Worm (Caenorhabditis elegans) whole organism, L3 larva: ENCODE data around the gene C04B4.1.

Source experiments
- R02D3.7 ChIP-seq: fragments of 150-350 bp; optimal IDR thresholded peaks from 2 replicates; lab custom pipeline; 2014; ENCODE audit warnings: missing biosample characterization, missing genetic modification characterization
- ZK546.5 ChIP-seq: sonication (generic microtip); optimal IDR thresholded peaks from 2 replicates; lab custom pipeline; 2017; ENCODE audit warnings: missing biosample characterization, missing genetic modification characterization
- aly-2 ChIP-seq: fragments of 150-350 bp; optimal IDR thresholded peaks from 2 replicates; lab custom pipeline; 2014; ENCODE audit warnings: missing biosample characterization, missing genetic modification characterization
- ama-1 ChIP-seq: fragments of 150-350 bp; optimal IDR thresholded peaks from 2 replicates; lab custom pipeline; 2018
- ceh-16 ChIP-seq: sonication (generic microtip); optimal IDR thresholded peaks from 2 replicates; lab custom pipeline; 2017; ENCODE audit warnings: missing biosample characterization, missing genetic modification characterization
- ceh-28 ChIP-seq: fragments of 150-350 bp; optimal IDR thresholded peaks from 2 replicates; lab custom pipeline; 2014; ENCODE audit warnings: missing biosample characterization, missing genetic modification reagents, missing genetic modification characterization
- ceh-9 ChIP-seq: sonication (generic microtip); optimal IDR thresholded peaks from 2 replicates; lab custom pipeline; 2018; ENCODE audit warnings: missing biosample characterization, missing genetic modification characterization
- daf-12 ChIP-seq: fragments of 150-350 bp; optimal IDR thresholded peaks from 2 replicates; lab custom pipeline; 2014; ENCODE audit warnings: missing biosample characterization, missing genetic modification reagents, missing genetic modification characterization
- egl-27 ChIP-seq: sonication (generic microtip); optimal IDR thresholded peaks from 4 replicates; lab custom pipeline; 2017; ENCODE audit warnings: missing biosample characterization, missing genetic modification reagents, missing genetic modification characterization
- egl-5 ChIP-seq: fragments of 150-350 bp; optimal IDR thresholded peaks from 2 replicates; lab custom pipeline; 2017; ENCODE audit warnings: missing biosample characterization, missing genetic modification reagents, missing genetic modification characterization, inconsistent platforms
- elt-2 ChIP-seq: sonication (generic microtip); optimal IDR thresholded peaks from 2 replicates; lab custom pipeline; 2016; ENCODE audit warnings: missing genetic modification reagents, mild to moderate bottlenecking, missing genetic modification characterization, missing compliant biosample characterization
- elt-3 ChIP-seq, 3 experiments: fragments of 150-350 bp in 1 of 3; sonication (generic microtip) in 2 of 3; optimal IDR thresholded peaks; 2 replicates in 2 of 3; 4 replicates in 1 of 3; lab custom pipeline; 2014 to 2017; ENCODE audit warnings: missing biosample characterization in 3 of 3, missing genetic modification characterization in 3 of 3
- eor-1 ChIP-seq, 2 experiments: fragments of 150-350 bp; optimal IDR thresholded peaks; 2 replicates each; lab custom pipeline; 2014 to 2018; ENCODE audit warnings: missing biosample characterization in 2 of 2, missing genetic modification characterization in 2 of 2
- fkh-10 ChIP-seq: sonication (generic microtip); optimal IDR thresholded peaks from 2 replicates; lab custom pipeline; 2017; ENCODE audit warnings: missing biosample characterization, missing genetic modification reagents, missing genetic modification characterization
- fkh-2 ChIP-seq: fragments of 150-350 bp; optimal IDR thresholded peaks from 2 replicates; lab custom pipeline; 2014; ENCODE audit warnings: missing biosample characterization, missing genetic modification reagents, missing genetic modification characterization
- fos-1 ChIP-seq: fragments of 150-350 bp; optimal IDR thresholded peaks from 2 replicates; lab custom pipeline; 2014; ENCODE audit warnings: missing biosample characterization, missing genetic modification characterization
- hmg-11 ChIP-seq: sonication (generic microtip); optimal IDR thresholded peaks from 2 replicates; lab custom pipeline; 2016; ENCODE audit warnings: missing genetic modification characterization, missing compliant biosample characterization
- jun-1 ChIP-seq: fragments of 150-350 bp; optimal IDR thresholded peaks from 2 replicates; lab custom pipeline; 2014; ENCODE audit warnings: missing biosample characterization, missing genetic modification reagents, missing genetic modification characterization
- lin-15B ChIP-seq: fragments of 150-350 bp; optimal IDR thresholded peaks from 2 replicates; lab custom pipeline; 2014; ENCODE audit warnings: missing biosample characterization, missing genetic modification characterization
- lsy-12 ChIP-seq: sonication (generic microtip); optimal IDR thresholded peaks from 2 replicates; lab custom pipeline; 2016; ENCODE audit warnings: mild to moderate bottlenecking, missing genetic modification characterization, missing compliant biosample characterization
- mml-1 ChIP-seq: fragments of 150-350 bp; sonication (generic microtip); optimal IDR thresholded peaks from 3 replicates; lab custom pipeline; 2014; ENCODE audit warnings: missing biosample characterization, missing genetic modification characterization
- nfya-1 ChIP-seq: sonication (generic microtip); optimal IDR thresholded peaks from 2 replicates; lab custom pipeline; 2017; ENCODE audit warnings: missing genetic modification characterization, mild to moderate bottlenecking, missing compliant biosample characterization, antibody characterized with exemption, moderate library complexity; ENCODE audit not compliant: insufficient read depth
- nhr-11 ChIP-seq: fragments of 150-350 bp; optimal IDR thresholded peaks from 2 replicates; lab custom pipeline; 2014; ENCODE audit warnings: missing biosample characterization, missing genetic modification characterization
- nhr-12 ChIP-seq: fragments of 150-350 bp; optimal IDR thresholded peaks from 2 replicates; lab custom pipeline; 2014; ENCODE audit warnings: missing biosample characterization, missing genetic modification characterization
- nhr-23 ChIP-seq: fragments of 150-350 bp; optimal IDR thresholded peaks from 2 replicates; lab custom pipeline; 2014; ENCODE audit warnings: missing biosample characterization, missing genetic modification reagents, missing genetic modification characterization
- nhr-237 ChIP-seq: fragments of 150-350 bp; optimal IDR thresholded peaks from 2 replicates; lab custom pipeline; 2014; ENCODE audit warnings: missing biosample characterization, missing genetic modification characterization
- nhr-25 ChIP-seq: sonication (generic microtip); optimal IDR thresholded peaks from 2 replicates; lab custom pipeline; 2017; ENCODE audit warnings: missing biosample characterization, missing genetic modification characterization
- nhr-28 ChIP-seq: fragments of 150-350 bp; optimal IDR thresholded peaks from 2 replicates; lab custom pipeline; 2014; ENCODE audit warnings: missing biosample characterization, missing genetic modification characterization
- nhr-43 ChIP-seq: sonication (generic microtip); optimal IDR thresholded peaks from 2 replicates; lab custom pipeline; 2016; ENCODE audit warnings: mild to moderate bottlenecking, missing genetic modification characterization, missing compliant biosample characterization; ENCODE audit not compliant: poor library complexity, severe bottlenecking
- nhr-77 ChIP-seq: fragments of 150-350 bp; optimal IDR thresholded peaks from 2 replicates; lab custom pipeline; 2014; ENCODE audit warnings: missing biosample characterization, missing genetic modification characterization
- pha-4 ChIP-seq: fragments of 150-350 bp; optimal IDR thresholded peaks from 2 replicates; lab custom pipeline; 2014; ENCODE audit warnings: missing biosample characterization, missing genetic modification reagents, missing genetic modification characterization
- sea-2 ChIP-seq: fragments of 150-350 bp; sonication (generic microtip); optimal IDR thresholded peaks from 4 replicates; lab custom pipeline; 2014; ENCODE audit warnings: missing biosample characterization, missing genetic modification reagents, missing genetic modification characterization
- skn-1 ChIP-seq: fragments of 150-350 bp; optimal IDR thresholded peaks from 2 replicates; lab custom pipeline; 2014; ENCODE audit warnings: missing biosample characterization, missing genetic modification characterization
- snpc-4 ChIP-seq: fragments of 150-350 bp; optimal IDR thresholded peaks from 2 replicates; lab custom pipeline; 2014; ENCODE audit warnings: missing biosample characterization, missing genetic modification characterization
- tbx-2 ChIP-seq: sonication (generic microtip); optimal IDR thresholded peaks from 2 replicates; lab custom pipeline; 2016; ENCODE audit warnings: mild to moderate bottlenecking, missing genetic modification characterization, missing compliant biosample characterization
- unc-62 ChIP-seq: fragments of 150-350 bp; sonication (generic microtip); optimal IDR thresholded peaks from 4 replicates; lab custom pipeline; 2014; ENCODE audit warnings: missing biosample characterization, missing genetic modification reagents, missing genetic modification characterization
- ztf-11 ChIP-seq: fragments of 150-350 bp; optimal IDR thresholded peaks from 2 replicates; lab custom pipeline; 2014; ENCODE audit warnings: missing biosample characterization, missing genetic modification characterization

C04B4.1 gene

DNA sequence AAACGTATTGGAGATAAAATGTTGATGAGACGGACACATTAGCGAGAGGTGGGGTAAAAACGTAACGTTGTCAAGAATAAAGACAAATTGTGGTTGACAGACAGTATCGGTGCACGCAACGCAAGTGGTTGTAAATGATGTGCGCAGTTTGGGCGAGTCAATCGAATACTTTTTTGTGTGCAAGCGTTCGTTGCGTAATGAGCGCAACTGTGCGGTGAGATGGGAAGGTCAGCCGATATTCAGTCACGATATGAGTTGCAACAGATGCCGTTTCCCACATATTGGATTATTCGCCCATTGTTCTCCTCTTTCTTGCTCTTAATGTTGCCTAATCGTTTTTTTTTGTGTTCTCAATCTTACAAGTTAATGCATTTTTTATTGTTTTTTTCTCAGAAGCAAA lies 40.2 kb downstream of the C04B4.1 start, which contains the start of gene ceh-40:
TSS of gene ceh-40 (minus strand) at position 41 of the 400 bp plus-strand sequence.
- TF ChIP-seq ztf-11 (no peak), lin-15B (no peak), nhr-12 (tag; lab: Kevin White, UChicago) (no peak), ama-1 (lab: Kevin White, UChicago) (no peak), mml-1 (tag; lab: Kevin White, UChicago) (no peak), ceh-28 (tag; lab: Kevin White, UChicago) (no peak), ceh-9 (tag; lab: Kevin White, UChicago) (no peak), R02D3.7 (tag; lab: Kevin White, UChicago) (no peak), snpc-4 (tag; lab: Kevin White, UChicago) (no peak), nhr-28 (tag; lab: Kevin White, UChicago) (no peak), fkh-10 (GFP tag; lab: Kevin White, UChicago) (no peak)

- no peak for TF ChIP-seq nhr-23 (tag; lab: Kevin White, UChicago)
Observed at ce11 chrX:12321357-12321756, 40.8 kb downstream of the C04B4.1 start, which contains the start of gene F17A2.13. Gene F17A2.13 (plus strand): TSS chrX:12321657.

DNA sequence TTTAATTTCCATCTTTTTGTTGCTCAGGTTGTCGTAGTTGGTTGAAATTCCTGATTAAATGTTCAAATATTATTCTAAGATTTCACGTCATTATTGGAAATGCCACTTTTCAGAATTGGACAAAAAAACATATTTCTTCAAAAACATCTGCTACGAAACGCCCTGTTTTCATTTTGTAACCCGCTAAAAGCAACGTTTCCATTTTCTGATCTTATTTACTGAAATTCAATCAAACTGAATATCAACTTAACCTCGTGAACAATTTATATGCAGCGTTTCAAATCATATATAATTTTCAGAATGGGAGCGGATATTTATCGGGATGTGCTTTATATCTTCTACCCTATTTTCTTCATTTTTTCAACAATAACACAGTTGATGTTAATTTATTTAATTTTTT lies 42.9 kb downstream of the C04B4.1 start, which contains the start of gene srd-40:
TSS of gene srd-40 (plus strand) at position 301 of the 400 bp plus-strand sequence.
- TF ChIP-seq ztf-11 (no peak), snpc-4 (tag; lab: Kevin White, UChicago) (no peak), ceh-28 (tag; lab: Kevin White, UChicago) (no peak), hmg-11 (tag; lab: Kevin White, UChicago) (no peak), nhr-77 (no peak), lsy-12 (tag; lab: Kevin White, UChicago) (no peak), nfya-1 (tag; lab: Kevin White, UChicago) (no peak), R02D3.7 (tag; lab: Kevin White, UChicago) (no peak), nhr-237 (tag; lab: Kevin White, UChicago) (no peak), egl-5 (tag; lab: Kevin White, UChicago) (no peak), nhr-11 (tag; lab: Kevin White, UChicago) (no peak), ZK546.5 (tag; lab: Kevin White, UChicago) (no peak), eor-1 (tag; optimal IDR thresholded peaks at IDR 0.05; lab: Kevin White, UChicago) (no peak), elt-3 (tag; optimal IDR thresholded peaks at IDR 0.05; lab: Kevin White, UChicago) (no peak), nhr-43 (tag; lab: Kevin White, UChicago) (no peak), egl-27 (no peak)

ce11 chrX:12326424-12326823 lies 45.8 kb downstream of the C04B4.1 start, which contains the start of gene srd-41:
Gene srd-41 (plus strand): TSS chrX:12326724.
- no peak for TF ChIP-seq lin-15B
- TF ChIP-seq fos-1 (tag; lab: Kevin White, UChicago), result no peak
- TF ChIP-seq pha-4 (tag; lab: Kevin White, UChicago), result no peak
- no peak for TF ChIP-seq ceh-16
- TF ChIP-seq nhr-23 (tag; lab: Kevin White, UChicago), result no peak
- no peak for TF ChIP-seq skn-1 (tag; lab: Kevin White, UChicago)
- no peak for TF ChIP-seq elt-2 (tag; lab: Kevin White, UChicago)
- no peak for TF ChIP-seq aly-2 (tag; lab: Kevin White, UChicago)
- no peak for TF ChIP-seq sea-2 (GFP tag; lab: Kevin White, UChicago)
- no peak for TF ChIP-seq nhr-43 (tag; lab: Kevin White, UChicago)
- TF ChIP-seq fkh-2 (tag; lab: Kevin White, UChicago), result no peak
- TF ChIP-seq fkh-10 (GFP tag; lab: Kevin White, UChicago), result no peak
- TF ChIP-seq egl-27, result no peak
- TF ChIP-seq mml-1 (tag; lab: Kevin White, UChicago), result no peak
- no peak for TF ChIP-seq unc-62
- no peak for TF ChIP-seq lsy-12 (tag; lab: Kevin White, UChicago)
- no peak for TF ChIP-seq tbx-2 (tag; lab: Kevin White, UChicago)

DNA sequence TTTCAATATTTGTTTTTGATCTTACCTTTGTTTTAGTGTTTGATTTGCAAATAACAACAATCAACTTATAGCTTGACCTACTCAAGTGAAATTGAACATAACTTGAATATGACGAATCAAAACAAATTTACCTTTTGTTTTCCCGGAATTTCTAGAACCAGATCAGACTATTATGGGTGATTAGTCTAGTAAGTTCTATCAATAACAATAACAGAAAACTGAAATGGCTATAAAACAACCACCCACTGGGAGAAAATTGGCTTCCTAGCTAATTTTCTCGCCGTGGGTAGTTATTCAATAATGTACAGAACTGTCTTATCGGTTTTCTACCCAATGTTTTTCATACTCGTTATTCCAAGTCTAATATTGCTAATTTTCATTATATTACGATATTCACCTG lies 48.1 kb downstream of the C04B4.1 start, which contains the start of gene srd-45:
TSS of gene srd-45 (plus strand) at position 301 of the 400 bp plus-strand sequence.
- no peak for TF ChIP-seq nhr-25 (tag; lab: Kevin White, UChicago)
- no peak for TF ChIP-seq ama-1 (lab: Kevin White, UChicago)
- no peak for TF ChIP-seq ceh-28 (tag; lab: Kevin White, UChicago)
- no peak for TF ChIP-seq fkh-2 (tag; lab: Kevin White, UChicago)
- TF ChIP-seq aly-2 (tag; lab: Kevin White, UChicago), result no peak
- no peak for TF ChIP-seq jun-1 (tag; lab: Kevin White, UChicago)
- no peak for TF ChIP-seq nhr-43 (tag; lab: Kevin White, UChicago)
- TF ChIP-seq elt-2 (tag; lab: Kevin White, UChicago), result no peak
- TF ChIP-seq daf-12, result no peak
- TF ChIP-seq, all 47 proteins: peak for 0
